Worm (Caenorhabditis elegans) whole organism, L1 larva: ENCODE results near the gene wago-4.
A peak's percentile ranks its signal among the peaks of the same experiment; 100 is the strongest.

Experiments used
- C34B4.2 ChIP-seq: sonication (generic microtip); optimal IDR thresholded peaks from 2 replicates; lab custom pipeline; 2017; ENCODE audit warnings: mild to moderate bottlenecking, missing genetic modification characterization, missing compliant biosample characterization
- F16B12.6 ChIP-seq: fragments of 150-350 bp; optimal IDR thresholded peaks from 2 replicates; lab custom pipeline; 2014; ENCODE audit warnings: missing biosample characterization, missing genetic modification characterization
- Y116A8C.19 ChIP-seq: sonication (generic microtip); optimal IDR thresholded peaks from 2 replicates; lab custom pipeline; 2016; ENCODE audit warnings: missing compliant biosample characterization, missing genetic modification characterization, borderline replicate concordance
- blmp-1 ChIP-seq: fragments of 150-350 bp; optimal IDR thresholded peaks from 2 replicates; lab custom pipeline; 2014; ENCODE audit warnings: missing biosample characterization, missing genetic modification characterization
- ceh-63 ChIP-seq: fragments of 200-800 bp; sonication (Bioruptor generic); optimal IDR thresholded peaks from 2 replicates; lab custom pipeline; 2018; ENCODE audit warnings: mild to moderate bottlenecking, missing genetic modification characterization, missing compliant biosample characterization
- elt-2 ChIP-seq: sonication (generic microtip); optimal IDR thresholded peaks from 2 replicates; lab custom pipeline; 2016; ENCODE audit warnings: missing genetic modification characterization, mild to moderate bottlenecking, inconsistent platforms, missing compliant biosample characterization, missing genetic modification reagents
- elt-3 ChIP-seq, 6 experiments: fragments of 150-350 bp in 1 of 6; sonication (generic microtip); optimal IDR thresholded peaks; 2 replicates each; lab custom pipeline; 2017 to 2018; ENCODE audit warnings: missing biosample characterization in 6 of 6, missing genetic modification characterization in 6 of 6, inconsistent platforms in 1 of 6
- fkh-10 ChIP-seq: sonication (generic microtip); optimal IDR thresholded peaks from 2 replicates; lab custom pipeline; 2017; ENCODE audit warnings: missing biosample characterization, missing genetic modification reagents, missing genetic modification characterization
- fkh-8 ChIP-seq: sonication (generic microtip); optimal IDR thresholded peaks from 2 replicates; lab custom pipeline; 2016; ENCODE audit warnings: mild to moderate bottlenecking, missing genetic modification characterization, missing compliant biosample characterization
- grh-1 ChIP-seq: fragments of 200-800 bp; sonication (Bioruptor generic); IDR thresholded peaks from 2 replicates; pipeline ENCODE4 v1.3.6; 2022; ENCODE audit warnings: missing genetic modification reagents, missing genetic modification characterization, missing compliant biosample characterization
- hlh-17 ChIP-seq: fragments of 200-800 bp; sonication (Bioruptor generic); optimal IDR thresholded peaks from 2 replicates; lab custom pipeline; 2018; ENCODE audit warnings: missing genetic modification characterization, mild to moderate bottlenecking, missing compliant biosample characterization, moderate library complexity, borderline replicate concordance
- hlh-4 ChIP-seq: sonication (generic microtip); optimal IDR thresholded peaks from 2 replicates; lab custom pipeline; 2016; ENCODE audit warnings: mild to moderate bottlenecking, missing genetic modification characterization, missing compliant biosample characterization
- hpl-2 ChIP-seq: fragments of 150-350 bp; optimal IDR thresholded peaks from 2 replicates; lab custom pipeline; 2014; ENCODE audit warnings: missing biosample characterization, missing genetic modification reagents, missing genetic modification characterization
- irx-1 ChIP-seq: sonication (generic microtip); optimal IDR thresholded peaks from 2 replicates; lab custom pipeline; 2016; ENCODE audit warnings: missing genetic modification characterization, missing compliant biosample characterization
- lin-15B ChIP-seq: fragments of 150-350 bp; sonication (generic microtip); optimal IDR thresholded peaks from 3 replicates; lab custom pipeline; 2014; ENCODE audit warnings: missing biosample characterization, missing genetic modification characterization
- lin-35 ChIP-seq, 2 experiments: fragments of 150-350 bp; optimal IDR thresholded peaks; 2 replicates each; lab custom pipeline; 2014; ENCODE audit warnings: missing biosample characterization in 2 of 2, missing genetic modification characterization in 2 of 2, missing genetic modification reagents in 2 of 2
- mef-2 ChIP-seq: fragments of 150-350 bp; optimal IDR thresholded peaks from 2 replicates; lab custom pipeline; 2014; ENCODE audit warnings: missing biosample characterization, missing genetic modification characterization
- nhr-11 ChIP-seq: fragments of 150-350 bp; optimal IDR thresholded peaks from 2 replicates; lab custom pipeline; 2014; ENCODE audit warnings: missing biosample characterization, missing genetic modification characterization
- nhr-19 ChIP-seq: fragments of 200-800 bp; sonication (Bioruptor generic); conservative IDR thresholded peaks from 2 replicates; pipeline ENCODE4 v1.3.6; 2022; ENCODE audit warnings: missing genetic modification characterization, missing compliant biosample characterization
- nhr-28 ChIP-seq: fragments of 150-350 bp; optimal IDR thresholded peaks from 2 replicates; lab custom pipeline; 2014; ENCODE audit warnings: missing biosample characterization, missing genetic modification characterization
- nhr-85 ChIP-seq: sonication (generic microtip); peaks from one replicate; lab custom pipeline; 2016; ENCODE audit warnings: missing genetic modification characterization, inconsistent platforms, missing compliant biosample characterization
- pax-3 ChIP-seq: fragments of 200-800 bp; sonication (Bioruptor generic); optimal IDR thresholded peaks from 2 replicates; lab custom pipeline; 2018; ENCODE audit warnings: mild to moderate bottlenecking, missing genetic modification characterization, moderate library complexity, missing compliant biosample characterization
- pqm-1 ChIP-seq: sonication (generic microtip); optimal IDR thresholded peaks from 3 replicates; lab custom pipeline; 2017; ENCODE audit warnings: missing biosample characterization, missing genetic modification characterization
- skn-1 ChIP-seq: fragments of 150-350 bp; optimal IDR thresholded peaks from 2 replicates; lab custom pipeline; 2014; ENCODE audit warnings: missing biosample characterization, missing genetic modification characterization
- swsn-7 ChIP-seq: sonication (generic microtip); optimal IDR thresholded peaks from 2 replicates; lab custom pipeline; 2016; ENCODE audit warnings: missing genetic modification characterization, missing compliant biosample characterization
- tlp-1 ChIP-seq: fragments of 150-350 bp; optimal IDR thresholded peaks from 2 replicates; lab custom pipeline; 2014; ENCODE audit warnings: missing biosample characterization, missing genetic modification characterization
- unc-86 ChIP-seq: sonication (generic microtip); optimal IDR thresholded peaks from 2 replicates; lab custom pipeline; 2016; ENCODE audit warnings: missing genetic modification characterization, missing compliant biosample characterization
- vab-15 ChIP-seq: sonication (generic microtip); optimal IDR thresholded peaks from 2 replicates; lab custom pipeline; 2017; ENCODE audit warnings: missing genotype, mild to moderate bottlenecking, missing genetic modification characterization, missing compliant biosample characterization
- zag-1 ChIP-seq: fragments of 150-350 bp; optimal IDR thresholded peaks from 2 replicates; lab custom pipeline; 2014; ENCODE audit warnings: missing biosample characterization, missing genetic modification characterization
- ztf-4 ChIP-seq: fragments of 150-350 bp; optimal IDR thresholded peaks from 2 replicates; lab custom pipeline; 2014; ENCODE audit warnings: missing biosample characterization, missing genetic modification characterization

The wago-4 gene

DNA sequence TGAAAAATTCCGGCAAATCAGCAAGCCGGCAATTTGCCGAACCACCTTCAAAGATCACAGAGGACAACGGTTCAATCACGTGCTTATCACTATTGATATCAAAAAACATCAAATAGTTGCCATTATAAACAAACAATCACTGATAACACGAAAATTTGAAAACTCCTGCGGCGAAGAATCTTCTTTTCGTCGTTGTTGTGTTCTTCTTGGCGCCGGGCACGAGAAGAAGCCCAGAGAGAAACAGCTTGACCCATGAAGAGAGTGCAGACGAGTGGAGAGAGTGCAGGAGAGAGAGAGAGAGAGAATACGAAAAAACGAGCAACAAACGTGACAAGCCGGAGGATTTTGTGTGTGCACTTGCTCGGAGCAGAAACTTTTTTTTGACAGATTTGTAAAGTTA is 40.7 kb upstream of the wago-4 start (continued):
- TF ChIP-seq hlh-17 (GFP tag; lab: Kevin White, UChicago) (no peak), pax-3 (tag; lab: Kevin White, UChicago) (no peak), swsn-7 (tag; lab: Kevin White, UChicago) (peak; percentile 14), F16B12.6 (tag; lab: Kevin White, UChicago) (peak; percentile 3), irx-1 (peak; percentile 14), elt-3 (tag; optimal IDR thresholded peaks at IDR 0.05; lab: Kevin White, UChicago) (peak in 1 of 6 experiments; percentile 60), tlp-1 (tag; lab: Kevin White, UChicago) (no peak)

DNA sequence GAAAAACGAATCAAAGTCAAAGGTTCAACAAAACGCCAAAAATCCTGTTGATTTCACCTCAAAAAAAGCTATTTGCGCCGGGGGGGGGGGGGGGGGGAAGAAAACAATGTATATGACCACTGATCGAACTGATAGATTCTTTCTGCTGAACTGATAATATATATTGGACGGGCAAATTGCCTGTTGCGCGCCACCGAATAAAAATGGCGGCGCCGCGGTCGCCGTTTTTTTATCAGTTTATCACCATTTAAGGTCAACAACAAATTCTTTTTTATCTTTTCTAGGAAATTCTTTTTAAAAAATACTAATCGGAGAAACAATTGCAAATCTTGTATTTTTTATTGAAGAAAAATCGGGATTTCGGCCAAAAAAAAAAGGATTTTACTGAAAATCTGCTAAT is 39.6 kb upstream of the wago-4 start:
- 0 out of 2 replicates have a peak, but pooled peaks have one; percentile 8 for TF ChIP-seq nhr-19 (GFP tag; lab: Robert Waterston, UW)
- no peak for TF ChIP-seq fkh-8 (tag; lab: Kevin White, UChicago)
- TF ChIP-seq pqm-1 = no peak
- TF ChIP-seq elt-2 (tag; lab: Kevin White, UChicago) = peak; percentile 73
- TF ChIP-seq blmp-1 (tag; lab: Kevin White, UChicago) = peak; percentile 20
- TF ChIP-seq elt-3 (tag; optimal IDR thresholded peaks at IDR 0.05; lab: Kevin White, UChicago) = peak in 1 of 6 experiments; percentile 70

ce11 chrII:12880406-12880805 is 38.9 kb upstream of the wago-4 start, which contains the start of gene F35C5.1:
Gene F35C5.1, plus strand, starts transcription at chrII:12880804.
- TF ChIP-seq fkh-8 (tag; lab: Kevin White, UChicago) = no peak
- no peak for TF ChIP-seq C34B4.2 (tag; lab: Kevin White, UChicago)
- TF ChIP-seq, all 84 proteins: peak for 0

ce11 chrII:12884972-12885371 is 34.4 kb upstream of the wago-4 start, which contains the start of gene sra-14:
Gene sra-14, plus strand, starts transcription at chrII:12885272.
- TF ChIP-seq ceh-63 (GFP tag; lab: Kevin White, UChicago) = no peak
- no peak for TF ChIP-seq nhr-11
- no peak for TF ChIP-seq nhr-28 (tag; lab: Kevin White, UChicago)
- no peak for TF ChIP-seq pqm-1
- no peak for TF ChIP-seq tlp-1 (tag; lab: Kevin White, UChicago)
- TF ChIP-seq hpl-2 (GFP tag; lab: Kevin White, UChicago) = no peak
- no peak for TF ChIP-seq fkh-8 (tag; lab: Kevin White, UChicago)
- no peak for TF ChIP-seq fkh-10 (GFP tag; lab: Kevin White, UChicago)
- no peak for TF ChIP-seq lin-35 (GFP tag; optimal IDR thresholded peaks at IDR 0.05; lab: Kevin White, UChicago)
- no peak for TF ChIP-seq unc-86 (tag; lab: Kevin White, UChicago)
- no peak for TF ChIP-seq zag-1 (tag; lab: Kevin White, UChicago)
- TF ChIP-seq Y116A8C.19 (tag; lab: Kevin White, UChicago) = no peak
- no peak for TF ChIP-seq elt-2 (tag; lab: Kevin White, UChicago)
- no peak for TF ChIP-seq pax-3 (tag; lab: Kevin White, UChicago)
- TF ChIP-seq grh-1 (GFP tag; lab: Robert Waterston, UW) = no peak
- no peak for TF ChIP-seq mef-2 (tag; lab: Kevin White, UChicago)
- no peak for TF ChIP-seq ztf-4
- no peak for TF ChIP-seq nhr-85 (tag; lab: Kevin White, UChicago)
- no peak for TF ChIP-seq hlh-4 (tag; lab: Kevin White, UChicago)

- no peak for TF ChIP-seq hlh-4 (tag; lab: Kevin White, UChicago)
- no peak for TF ChIP-seq lin-15B
- TF ChIP-seq vab-15 (tag; lab: Kevin White, UChicago) = no peak
Observed at ce11 chrII:12888471-12888870, 30.9 kb upstream of the wago-4 start, which contains the start of gene F35C5.3. Gene F35C5.3, plus strand, starts transcription at chrII:12888771.

ce11 chrII:12892407-12892806 is 26.9 kb upstream of the wago-4 start:
- TF ChIP-seq elt-2 (tag; lab: Kevin White, UChicago) (peak; percentile 14), skn-1 (no peak)
- TF ChIP-seq, all 84 proteins: peak for 1
